Worm (Caenorhabditis elegans) whole organism, early embryonic: ENCODE measurements around the gene ins-8.

ENCODE experiments used
- aly-1 ChIP-seq: sonication (generic microtip); optimal IDR thresholded peaks from 2 replicates; lab custom pipeline; 2016; ENCODE audit warnings: missing genetic modification characterization, missing compliant biosample characterization
- ama-1 ChIP-seq: fragments of 150-350 bp; optimal IDR thresholded peaks from 2 replicates; lab custom pipeline; 2014
- ceh-13 ChIP-seq: fragments of 200-800 bp; sonication (Bioruptor generic); optimal IDR thresholded peaks from 2 replicates; lab custom pipeline; 2018; ENCODE audit warnings: mild to moderate bottlenecking, missing genetic modification characterization, missing compliant biosample characterization
- ceh-36 ChIP-seq: sonication (generic microtip); optimal IDR thresholded peaks from 2 replicates; lab custom pipeline; 2016; ENCODE audit warnings: missing genetic modification characterization, inconsistent platforms, missing compliant biosample characterization
- ets-7 ChIP-seq: sonication (generic microtip); optimal IDR thresholded peaks from 2 replicates; lab custom pipeline; 2016; ENCODE audit warnings: missing genotype, missing genetic modification characterization, missing compliant biosample characterization
- flt-1 ChIP-seq: fragments of 200-800 bp; sonication (Bioruptor generic); IDR thresholded peaks from 2 replicates; pipeline ENCODE4 v1.3.6; 2022; ENCODE audit warnings: missing genetic modification characterization, missing compliant biosample characterization
- hmbx-1 ChIP-seq: sonication (generic microtip); optimal IDR thresholded peaks from 2 replicates; lab custom pipeline; 2016; ENCODE audit warnings: mild to moderate bottlenecking, missing genetic modification characterization, missing compliant biosample characterization
- hmg-4 ChIP-seq: fragments of 200-800 bp; sonication (Bioruptor generic); optimal IDR thresholded peaks from 2 replicates; lab custom pipeline; 2018; ENCODE audit warnings: mild to moderate bottlenecking, missing genetic modification characterization, missing compliant biosample characterization
- hnd-1 ChIP-seq: sonication (generic microtip); optimal IDR thresholded peaks from 2 replicates; lab custom pipeline; 2016; ENCODE audit warnings: missing genetic modification characterization, missing compliant biosample characterization
- pes-1 ChIP-seq: fragments of 200-800 bp; sonication (Bioruptor generic); IDR thresholded peaks from 2 replicates; pipeline ENCODE4 v1.3.6; 2022; ENCODE audit warnings: missing genetic modification reagents, missing genetic modification characterization, missing compliant biosample characterization
- scrt-1 ChIP-seq: fragments of 200-800 bp; sonication (Bioruptor generic); IDR thresholded peaks from 2 replicates; pipeline ENCODE4 v1.3.6; 2022; ENCODE audit warnings: missing genetic modification characterization, missing compliant biosample characterization
- tbx-37 ChIP-seq: fragments of 200-800 bp; sonication (Bioruptor generic); conservative IDR thresholded peaks from 2 replicates; pipeline ENCODE4 v1.3.6; 2022; ENCODE audit warnings: missing genetic modification reagents, missing genetic modification characterization, missing compliant biosample characterization
- tra-4 ChIP-seq: sonication (generic microtip); optimal IDR thresholded peaks from 2 replicates; lab custom pipeline; 2017; ENCODE audit warnings: missing genetic modification characterization, missing compliant biosample characterization

DNA sequence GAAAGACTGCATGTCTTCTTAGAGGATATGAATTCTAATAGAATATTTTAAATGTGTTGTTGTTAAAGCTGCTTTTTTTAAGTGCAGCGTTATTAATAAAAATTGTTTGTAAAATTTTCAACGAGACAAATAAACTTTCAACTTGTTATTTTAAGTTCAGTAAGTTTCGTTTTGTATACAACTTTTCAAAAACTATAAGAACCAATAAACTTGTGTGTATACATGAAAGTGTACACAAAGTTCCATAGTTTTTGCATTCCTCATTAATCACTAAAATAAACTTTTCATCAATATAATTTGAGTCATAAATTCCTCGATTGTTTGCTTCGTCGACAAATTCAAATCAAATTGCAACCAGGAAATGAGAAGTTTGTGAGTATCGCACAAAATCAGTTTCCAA, 32.1 kb downstream of the ins-8 start, which contains the start of gene srm-3:
- TF ChIP-seq ama-1 (no peak), aly-1 (tag; lab: Kevin White, UChicago) (no peak), hmbx-1 (tag; lab: Kevin White, UChicago) (no peak), flt-1 (GFP tag; lab: Robert Waterston, UW) (no peak), ceh-13 (GFP tag; lab: Kevin White, UChicago) (no peak), ceh-36 (tag; lab: Kevin White, UChicago) (no peak), tbx-37 (GFP tag; lab: Robert Waterston, UW) (no peak), ets-7 (tag; lab: Kevin White, UChicago) (no peak), pes-1 (GFP tag; lab: Robert Waterston, UW) (no peak), scrt-1 (no peak), tra-4 (no peak), hnd-1 (tag; lab: Kevin White, UChicago) (no peak), hmg-4 (GFP tag; lab: Kevin White, UChicago) (no peak)
